Fruit fly (Drosophila melanogaster) whole organism, wandering third instar larva: ENCODE measurements around the gene ArfGAP3.

Experiments used
- Dif ChIP-seq: fragments of 200-275, 200-300 bp; sonication (Bioruptor generic); optimal IDR thresholded peaks from 2 replicates; lab custom pipeline; 2018; ENCODE audit warnings: missing biosample characterization, missing genetic modification characterization; ENCODE audit not compliant: partially characterized antibody
- Hnf4 ChIP-seq: fragments of 200-800 bp; sonication (Bioruptor generic); optimal IDR thresholded peaks from 2 replicates; lab custom pipeline; 2016; ENCODE audit warnings: missing biosample characterization, mild to moderate bottlenecking, missing genetic modification characterization
- Jra ChIP-seq: sonication (Bioruptor generic); optimal IDR thresholded peaks from 2 replicates; lab custom pipeline; 2016; ENCODE audit warnings: missing biosample characterization, missing genetic modification characterization
- jim ChIP-seq: fragments of 175-275, 200-325 bp; sonication (Bioruptor generic); optimal IDR thresholded peaks from 2 replicates; lab custom pipeline; 2016; ENCODE audit warnings: missing biosample characterization, mild to moderate bottlenecking, missing genetic modification characterization
- pan ChIP-seq: fragments of >200 bp; optimal IDR thresholded peaks from 2 replicates; lab custom pipeline; 2017
- psq ChIP-seq: fragments of 200-800 bp; sonication (Bioruptor generic); optimal IDR thresholded peaks from 3 replicates; lab custom pipeline; 2017; ENCODE audit warnings: missing biosample characterization, mild to moderate bottlenecking, missing genetic modification characterization, moderate library complexity
- sv ChIP-seq: fragments of 200-800 bp; sonication (Bioruptor generic); optimal IDR thresholded peaks from 3 replicates; lab custom pipeline; 2016; ENCODE audit warnings: missing biosample characterization, missing genetic modification characterization
- usp ChIP-seq: fragments of >200 bp; optimal IDR thresholded peaks from 2 replicates; lab custom pipeline; 2017; ENCODE audit warnings: missing biosample characterization, missing genetic modification characterization

DNA sequence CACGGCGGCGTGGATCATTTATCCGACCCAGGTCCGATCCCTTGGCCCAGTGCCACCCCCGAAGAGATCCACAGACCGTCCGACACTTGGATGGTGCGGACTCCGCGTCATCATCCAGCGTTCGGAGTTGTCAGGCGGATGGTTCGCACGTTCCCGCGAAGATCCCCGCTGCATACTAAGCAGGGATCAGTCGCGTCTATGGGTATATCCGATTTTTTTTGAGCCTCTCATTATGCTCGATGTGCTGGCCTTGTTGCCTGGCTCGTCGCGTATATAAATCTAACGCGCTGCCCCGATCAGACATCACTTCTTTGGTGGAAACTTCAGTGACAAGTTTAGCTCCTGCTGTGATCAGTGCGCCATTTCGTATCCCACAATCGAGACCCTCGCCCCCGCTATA, 5.5 kb downstream of the ArfGAP3 start, which contains the start of gene CG11370:
- TF ChIP-seq sv (GFP tag; lab: Kevin White, UChicago) (no peak), Dif (no peak), pan (lab: Kevin White, UChicago) (no peak), jim (GFP tag; lab: Kevin White, UChicago) (no peak), usp (GFP tag; lab: Kevin White, UChicago) (no peak), Jra (GFP tag; lab: Kevin White, UChicago) (no peak), psq (GFP tag; lab: Kevin White, UChicago) (no peak), Hnf4 (GFP tag; lab: Kevin White, UChicago) (no peak)
